Fruit fly (Drosophila melanogaster): Measurements from ENCODE around the gene Pfdn1.
A peak's percentile ranks its signal among the peaks of the same experiment; 100 is the strongest.

The Pfdn1 gene

dm6 chr2L:6098479-6099269 is 29.8 kb downstream of the Pfdn1 start, which contains the start of gene CG9175 (continued):
- TF ChIP-seq CG7839 (tag; optimal IDR thresholded peaks at IDR 0.05) (peak; percentile 29), CG11723 (GFP tag; optimal IDR thresholded peaks at IDR 0.05) (no peak), CG15514 (GFP tag; optimal IDR thresholded peaks at IDR 0.05) (peak; percentile 81), MTF-1 (GFP tag; optimal IDR thresholded peaks at IDR 0.05; ENCODE audit: borderline replicate concordance) (peak; percentile 21), CG11695 (GFP tag; IDR thresholded peaks at IDR 0.05) (0 out of 3 replicates have a peak, but pooled peaks have one; percentile 37), CG6272 (GFP tag; IDR thresholded peaks at IDR 0.05) (no peak; the same call in 1 of the 2 replicates), CG7745 (tag; optimal IDR thresholded peaks at IDR 0.05) (no peak), CG4820 (GFP tag; optimal IDR thresholded peaks at IDR 0.05) (no peak), vnd (GFP tag; IDR thresholded peaks at IDR 0.05; ENCODE audit: partially characterized antibody) (peak; percentile 87), emc (GFP tag; optimal IDR thresholded peaks at IDR 0.05) (no peak), ham (GFP tag; IDR thresholded peaks at IDR 0.05) (no peak), CG10321 (GFP tag; IDR thresholded peaks at IDR 0.05) (no peak), CG8478 (optimal IDR thresholded peaks at IDR 0.05) (no peak), unpg (GFP tag; optimal IDR thresholded peaks at IDR 0.05) (peak; percentile 20), D19A (tag; optimal IDR thresholded peaks at IDR 0.05) (no peak), CG4360 (GFP tag; IDR thresholded peaks at IDR 0.05) (no peak), CG9215 (GFP tag; IDR thresholded peaks at IDR 0.05) (no peak), Xbp1 (GFP tag; optimal IDR thresholded peaks at IDR 0.05) (peak; percentile 92), NfI (GFP tag; optimal IDR thresholded peaks at IDR 0.05) (peak; percentile 56), CG2199 (GFP tag; IDR thresholded peaks at IDR 0.05) (peak; percentile 22; the same call in 1 of the 3 replicates), Six4 (GFP tag; optimal IDR thresholded peaks at IDR 0.05) (no peak), zen (tag; optimal IDR thresholded peaks at IDR 0.05) (peak; percentile 63), CG32532 (GFP tag; IDR thresholded peaks at IDR 0.05) (peak; percentile 58; the same call in 1 of the 2 replicates), NK7.1 (GFP tag; optimal IDR thresholded peaks at IDR 0.05) (no peak), CG2120 (GFP tag; optimal IDR thresholded peaks at IDR 0.05) (peak; percentile 61), eyg (GFP tag; optimal IDR thresholded peaks at IDR 0.05) (no peak), ci (GFP tag; IDR thresholded peaks at IDR 0.05) (peak; percentile 78), Bgb (GFP tag; IDR thresholded peaks at IDR 0.05; ENCODE audit: partially characterized antibody) (peak; percentile 98), Ets65A (GFP tag) (no peak), CG17568 (GFP tag; optimal IDR thresholded peaks at IDR 0.05) (no peak), cg (GFP tag; optimal IDR thresholded peaks at IDR 0.05) (no peak), trem (tag; optimal IDR thresholded peaks at IDR 0.05) (peak; percentile 86), unc-4 (GFP tag; IDR thresholded peaks at IDR 0.05; ENCODE audit: partially characterized antibody) (peak; percentile 99), gce (GFP tag; IDR thresholded peaks at IDR 0.05) (no peak), gt (GFP tag; IDR thresholded peaks at IDR 0.05) (no peak), Stat92E (GFP tag; optimal IDR thresholded peaks at IDR 0.05) (peak in 1 of 3 experiments; percentile 81), CG13424 (tag; optimal IDR thresholded peaks at IDR 0.05) (peak; percentile 28), crol (GFP tag; IDR thresholded peaks at IDR 0.05) (peak; percentile 40), bab2 (GFP tag; optimal IDR thresholded peaks at IDR 0.05) (peak; percentile 8), Mrtf (GFP tag; IDR thresholded peaks at IDR 0.05) (no peak), Camta (GFP tag; optimal IDR thresholded peaks at IDR 0.05) (peak; percentile 3), CG15696 (tag; optimal IDR thresholded peaks at IDR 0.05) (peak; percentile 3), ftz-f1 (GFP tag; optimal IDR thresholded peaks at IDR 0.05) (peak; percentile 5), ase (GFP tag; IDR thresholded peaks at IDR 0.05) (no peak), Myb (GFP tag; optimal IDR thresholded peaks at IDR 0.05) (peak; percentile 68), Mad (GFP tag; optimal IDR thresholded peaks at IDR 0.05) (peak; percentile 30), CG13624 (GFP tag; optimal IDR thresholded peaks at IDR 0.05) (peak; percentile 68), repo (GFP tag; optimal IDR thresholded peaks at IDR 0.05) (no peak), CG9876 (GFP tag; optimal IDR thresholded peaks at IDR 0.05) (no peak), YL-1 (GFP tag; optimal IDR thresholded peaks at IDR 0.05) (peak; percentile 94)

All from whole organism, embryonic.